Fruit fly (Drosophila melanogaster) whole organism, wandering third instar larva: ENCODE results near the gene PolE1.

ENCODE experiments used
- CG9705 ChIP-seq: fragments of 200-800 bp; sonication (Bioruptor generic); optimal IDR thresholded peaks from 2 replicates; lab custom pipeline; 2018; ENCODE audit warnings: missing biosample characterization, mild to moderate bottlenecking, missing genetic modification characterization
- Mio ChIP-seq: sonication (Bioruptor generic); optimal IDR thresholded peaks from 2 replicates; lab custom pipeline; 2016; ENCODE audit warnings: missing biosample characterization, missing genetic modification characterization
- brk ChIP-seq: fragments of 200-800 bp; sonication (Bioruptor generic); optimal IDR thresholded peaks from 2 replicates; lab custom pipeline; 2016; ENCODE audit warnings: missing biosample characterization, mild to moderate bottlenecking, missing genetic modification characterization
- h ChIP-seq: fragments of 200-800 bp; sonication (Bioruptor generic); optimal IDR thresholded peaks from 3 replicates; lab custom pipeline; 2016; ENCODE audit warnings: missing biosample characterization, mild to moderate bottlenecking, missing genetic modification characterization
- sage ChIP-seq: fragments of 200-800 bp; sonication (Bioruptor generic); optimal IDR thresholded peaks from 2 replicates; lab custom pipeline; 2016; ENCODE audit warnings: missing biosample characterization, mild to moderate bottlenecking, missing genetic modification characterization

DNA sequence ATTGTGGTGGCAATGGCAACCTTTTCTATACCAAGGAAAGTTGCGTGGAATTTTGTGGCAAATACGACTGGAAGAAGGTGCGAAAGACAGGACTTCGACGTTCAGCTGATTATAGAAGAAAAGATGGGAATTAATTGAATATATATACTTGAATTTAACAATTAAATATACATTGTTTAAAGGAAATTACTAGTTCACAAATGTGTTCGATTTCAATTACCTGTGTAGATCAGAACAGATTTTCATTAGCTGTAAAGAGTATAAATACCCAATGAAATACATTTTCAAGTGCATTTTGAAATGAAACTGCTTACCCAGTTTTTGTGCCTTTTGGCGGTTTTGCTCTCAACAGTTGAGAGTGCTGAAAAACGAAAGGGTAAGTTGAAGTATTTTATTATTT lies 25.5 kb downstream of the PolE1 start, which contains the start of gene CG42828:
- TF ChIP-seq CG9705 (GFP tag; lab: Kevin White, UChicago) (no peak), sage (GFP tag; lab: Kevin White, UChicago) (no peak), h (GFP tag; lab: Kevin White, UChicago) (no peak), brk (no peak), Mio (GFP tag; lab: Kevin White, UChicago) (no peak)
